Fruit fly (Drosophila melanogaster): ENCODE results near the gene CG34308.

DNA sequence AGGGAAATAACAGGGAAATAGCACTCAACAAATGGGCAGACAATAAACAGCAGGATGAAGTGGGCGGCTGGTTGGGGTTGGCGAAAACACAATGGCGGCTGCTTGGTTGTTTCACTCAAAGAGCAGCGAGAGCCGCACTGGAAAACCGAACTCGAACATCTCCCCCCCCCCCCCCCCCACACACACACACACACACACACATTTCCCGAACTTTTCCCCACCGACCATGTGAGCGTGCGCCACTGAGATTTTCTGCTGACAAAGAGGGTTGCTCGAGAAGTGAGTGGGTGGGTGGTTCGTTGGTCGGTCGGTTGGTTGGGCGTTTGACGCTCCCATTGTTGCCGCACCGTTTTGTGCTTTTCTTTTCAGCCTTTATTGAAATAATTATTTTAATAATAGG, 15.9 kb upstream of the CG34308 start:
- TF ChIP-seq CG6765 (GFP tag; optimal IDR thresholded peaks at IDR 0.05): no peak
- no peak for TF ChIP-seq CG11695 (GFP tag; IDR thresholded peaks at IDR 0.05)
- peak; percentile 12 for TF ChIP-seq ewg (GFP tag; optimal IDR thresholded peaks at IDR 0.05)

All from whole organism, embryonic.